Worm (Caenorhabditis elegans): ENCODE data around the gene crh-1.

The crh-1 gene

DNA sequence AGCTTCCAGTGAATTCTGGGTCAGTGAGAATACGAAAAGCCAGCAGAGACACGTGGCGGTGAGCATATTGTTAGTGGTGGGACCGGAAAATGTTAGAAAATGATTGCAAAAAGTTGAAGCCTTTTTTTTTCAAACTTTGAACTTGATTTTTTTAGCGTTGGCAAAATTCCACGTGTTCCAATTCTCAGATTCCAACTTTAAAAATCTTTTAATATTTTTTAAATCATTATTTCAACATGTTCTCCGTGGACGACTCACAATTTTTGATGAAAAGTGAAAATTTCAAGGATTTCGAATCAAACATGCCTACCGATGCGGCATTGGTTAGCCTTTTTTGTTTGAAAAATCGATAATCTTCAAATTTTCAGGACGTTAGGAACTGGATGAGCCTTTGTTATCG lies 45.2 kb upstream of the crh-1 start, which contains the start of the genes Y66A7A.9 and Y66A7A.4:
Gene Y66A7A.9, minus strand, starts transcription at position 101 of the 400 bp plus-strand sequence.
Gene Y66A7A.4, plus strand, starts transcription at position 237 of the 400 bp plus-strand sequence.
- TF ChIP-seq ceh-19 (GFP tag; optimal IDR thresholded peaks at IDR 0.05) (no peak), ceh-6 (GFP tag; optimal IDR thresholded peaks at IDR 0.05) (no peak)

- TF ChIP-seq ceh-48 (tag; optimal IDR thresholded peaks at IDR 0.05), result peak; percentile 73
These were observed 43.2 kb upstream of the crh-1 start for ce11 chrIII:11614325-11614724.

- TF ChIP-seq ceh-48 (tag; optimal IDR thresholded peaks at IDR 0.05) (peak; percentile 97), che-1 (tag; optimal IDR thresholded peaks at IDR 0.05) (no peak)
These were observed 42.7 kb upstream of the crh-1 start for ce11 chrIII:11614874-11615273.

- TF ChIP-seq odd-2 (tag; optimal IDR thresholded peaks at IDR 0.05), result no peak
These were observed 41.8 kb upstream of the crh-1 start for ce11 chrIII:11615802-11616201.

- TF ChIP-seq sox-2 (GFP tag; IDR thresholded peaks at IDR 0.05) (no peak), ahr-1 (tag; optimal IDR thresholded peaks at IDR 0.05) (no peak), unc-42 (tag; optimal IDR thresholded peaks at IDR 0.05) (no peak), che-1 (tag; optimal IDR thresholded peaks at IDR 0.05) (no peak), nhr-232 (tag; optimal IDR thresholded peaks at IDR 0.05) (no peak)
These were observed 41.1 kb upstream of the crh-1 start, which contains the start of gene ceh-91 for ce11 chrIII:11616446-11616845. Gene ceh-91, plus strand, starts transcription at chrIII:11616746.

- no peak for TF ChIP-seq T23F11.4 (GFP tag; optimal IDR thresholded peaks at IDR 0.05)
- no peak for TF ChIP-seq dmd-4 (tag; optimal IDR thresholded peaks at IDR 0.05; ENCODE audit: borderline replicate concordance)
- TF ChIP-seq ceh-24 (tag; optimal IDR thresholded peaks at IDR 0.05), result no peak
- TF ChIP-seq ceh-30 (tag; optimal IDR thresholded peaks at IDR 0.05), result no peak
- no peak for TF ChIP-seq elt-2 (tag; optimal IDR thresholded peaks at IDR 0.05)
These were observed 32.7 kb upstream of the crh-1 start, which contains the start of gene gly-8 for ce11 chrIII:11624838-11625292. Gene gly-8, plus strand, starts transcription at chrIII:11625242.

ce11 chrIII:11627631-11628030 lies 29.9 kb upstream of the crh-1 start:
- TF ChIP-seq mec-3 (tag; optimal IDR thresholded peaks at IDR 0.05; ENCODE audit: borderline replicate concordance), result peak; percentile 30
- TF ChIP-seq sox-2 (GFP tag; IDR thresholded peaks at IDR 0.05), result no peak

DNA sequence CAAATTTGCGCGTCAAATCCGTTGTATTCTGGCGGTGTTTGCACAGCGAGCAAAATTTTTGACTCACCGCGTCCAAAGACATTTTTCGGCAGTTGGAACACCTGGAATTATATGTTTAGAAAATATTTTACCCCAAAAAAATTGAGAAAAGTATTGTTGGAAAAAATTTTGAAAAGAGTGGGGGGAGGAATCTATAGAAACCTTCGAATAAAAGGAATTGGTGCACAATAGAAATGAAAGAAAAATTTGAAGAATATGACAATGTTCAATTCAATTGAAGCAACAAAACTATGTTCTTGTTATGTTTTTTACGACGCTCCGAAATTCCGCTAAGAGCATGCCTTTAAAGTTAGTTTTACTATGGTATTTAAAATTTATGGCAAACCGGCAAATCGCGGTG lies 28.2 kb upstream of the crh-1 start, which contains the start of gene Y66A7A.7:
Gene Y66A7A.7, minus strand, starts transcription at position 101 of the 400 bp plus-strand sequence.
- TF ChIP-seq tbx-7 (tag; optimal IDR thresholded peaks at IDR 0.05) (no peak), tbx-2 (tag; optimal IDR thresholded peaks at IDR 0.05) (no peak)

DNA sequence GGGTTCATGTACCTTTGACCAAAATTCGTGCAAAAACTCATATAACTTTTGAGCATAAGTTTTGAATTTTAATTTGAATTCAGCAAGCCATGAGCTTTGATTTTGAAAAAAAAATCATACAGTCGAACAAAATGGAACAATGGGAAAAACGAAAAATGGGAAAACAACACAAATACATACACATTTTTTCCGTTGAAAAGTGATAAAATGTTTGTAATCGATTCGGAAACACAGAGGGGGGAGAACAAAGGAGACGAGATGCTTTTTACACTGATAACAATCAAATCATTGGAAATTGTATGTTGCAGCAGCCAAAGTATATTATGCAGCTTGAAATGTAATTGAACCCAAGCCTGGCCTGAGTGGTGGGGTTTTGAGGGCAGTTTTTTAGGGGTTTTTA lies 26.5 kb upstream of the crh-1 start:
- TF ChIP-seq ama-1 (optimal IDR thresholded peaks at IDR 0.05) (no peak), eyg-1 (tag; optimal IDR thresholded peaks at IDR 0.05) (no peak), che-1 (tag; optimal IDR thresholded peaks at IDR 0.05) (no peak), dve-1 (tag; optimal IDR thresholded peaks at IDR 0.05) (no peak), pha-4 (tag; optimal IDR thresholded peaks at IDR 0.05) (no peak), ceh-30 (tag; optimal IDR thresholded peaks at IDR 0.05) (no peak), elt-4 (tag; optimal IDR thresholded peaks at IDR 0.05) (no peak), unc-86 (tag; optimal IDR thresholded peaks at IDR 0.05) (no peak), lin-11 (tag; optimal IDR thresholded peaks at IDR 0.05) (no peak), nhr-232 (tag; optimal IDR thresholded peaks at IDR 0.05) (no peak), T23F11.4 (GFP tag; optimal IDR thresholded peaks at IDR 0.05) (no peak), nhr-11 (tag; optimal IDR thresholded peaks at IDR 0.05) (no peak), pros-1 (tag; optimal IDR thresholded peaks at IDR 0.05) (no peak), ceh-31 (tag; optimal IDR thresholded peaks at IDR 0.05) (no peak)

Data from whole organism, late embryonic.